Fruit fly (Drosophila melanogaster): ENCODE measurements around the gene CG43610.

DNA sequence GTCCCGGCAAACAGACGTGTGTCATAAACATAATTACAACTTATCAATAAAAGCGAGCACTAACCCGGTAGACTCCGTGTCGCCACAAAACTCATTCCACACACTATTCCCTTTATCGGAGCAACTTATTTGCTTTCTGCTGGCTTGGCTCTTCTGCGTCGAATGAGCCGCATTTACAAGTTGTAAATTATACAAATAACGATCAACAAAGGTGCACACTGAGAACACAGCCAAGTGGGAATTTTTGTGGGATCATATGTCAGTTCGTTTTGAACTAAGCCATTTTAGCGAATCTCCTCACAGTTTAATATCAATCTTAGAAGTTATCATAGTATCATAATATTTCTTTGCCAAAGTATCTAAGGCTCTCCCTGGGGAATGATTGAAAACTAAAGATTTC lies 19.4 kb downstream of the CG43610 start:
- TF ChIP-seq CTCF (optimal IDR thresholded peaks at IDR 0.05) (no peak), CG8478 (optimal IDR thresholded peaks at IDR 0.05) (no peak)
